Worm (Caenorhabditis elegans): Measurements from ENCODE around the gene tftc-3.

ce11 chrV:10243105-10243504 lies 33.0 kb upstream of the tftc-3 start, which contains the start of gene C12D8.9:
- TF ChIP-seq skn-1 (tag; optimal IDR thresholded peaks at IDR 0.05) (no peak), hlh-30 (tag; optimal IDR thresholded peaks at IDR 0.05; ENCODE audit: insufficient read depth) (no peak), nhr-11 (tag; optimal IDR thresholded peaks at IDR 0.05) (no peak), pha-4 (GFP tag; IDR thresholded peaks at IDR 0.05) (no peak), pha-4 (tag; optimal IDR thresholded peaks at IDR 0.05) (no peak), lir-3 (tag; optimal IDR thresholded peaks at IDR 0.05) (no peak)
